Worm (Caenorhabditis elegans) whole organism, young adult: Measurements from ENCODE around the gene hda-11.

ENCODE experiments used
- C06A6.2 ChIP-seq: fragments of 200-800 bp; sonication (Bioruptor generic); conservative IDR thresholded peaks from 2 replicates; pipeline ENCODE4 v1.3.6; 2022; ENCODE audit warnings: missing genetic modification characterization, missing compliant biosample characterization
- D2030.7 ChIP-seq: fragments of 200-800 bp; sonication (Bioruptor generic); IDR thresholded peaks from 2 replicates; pipeline ENCODE4 v1.3.6; 2022; ENCODE audit warnings: missing genetic modification reagents, missing genetic modification characterization, missing compliant biosample characterization
- F10E7.11 ChIP-seq: sonication (generic microtip); optimal IDR thresholded peaks from 2 replicates; lab custom pipeline; 2017; ENCODE audit warnings: mild to moderate bottlenecking, missing genetic modification characterization, moderate library complexity, missing compliant biosample characterization
- F23B12.7 ChIP-seq: sonication (generic microtip); optimal IDR thresholded peaks from 2 replicates; lab custom pipeline; 2017; ENCODE audit warnings: missing genetic modification characterization, mild to moderate bottlenecking, missing compliant biosample characterization, antibody characterized with exemption, moderate library complexity; ENCODE audit not compliant: insufficient read depth
- F49E8.2 ChIP-seq: sonication (generic microtip); optimal IDR thresholded peaks from 3 replicates; lab custom pipeline; 2017; ENCODE audit warnings: missing genetic modification characterization, mild to moderate bottlenecking, missing compliant biosample characterization, antibody characterized with exemption, moderate library complexity; ENCODE audit not compliant: insufficient read depth
- F55B11.4 ChIP-seq: sonication (generic microtip); optimal IDR thresholded peaks from 2 replicates; lab custom pipeline; 2016; ENCODE audit warnings: missing compliant biosample characterization, missing genetic modification characterization, borderline replicate concordance; ENCODE audit not compliant: insufficient read depth
- F57C9.4 ChIP-seq: sonication (generic microtip); optimal IDR thresholded peaks from 2 replicates; lab custom pipeline; 2017; ENCODE audit warnings: mild to moderate bottlenecking, missing genetic modification characterization, missing compliant biosample characterization
- T07F8.4 ChIP-seq: sonication (generic microtip); optimal IDR thresholded peaks from 2 replicates; lab custom pipeline; 2016; ENCODE audit warnings: mild to moderate bottlenecking, missing genetic modification characterization, moderate library complexity, missing compliant biosample characterization
- T26A5.8 ChIP-seq: sonication (generic microtip); optimal IDR thresholded peaks from 2 replicates; lab custom pipeline; 2016; ENCODE audit warnings: missing genetic modification characterization, missing compliant biosample characterization
- Y53G8AR.9 ChIP-seq: fragments of 200-800 bp; sonication (Bioruptor generic); conservative IDR thresholded peaks from 2 replicates; pipeline ENCODE4 v1.3.6; 2022; ENCODE audit warnings: missing genetic modification reagents, missing genetic modification characterization, missing compliant biosample characterization
- ZK185.1 ChIP-seq: sonication (generic microtip); optimal IDR thresholded peaks from 2 replicates; lab custom pipeline; 2016; ENCODE audit warnings: mild to moderate bottlenecking, missing genetic modification characterization, missing compliant biosample characterization; ENCODE audit not compliant: poor library complexity, severe bottlenecking
- ama-1 ChIP-seq, 3 experiments: fragments of 150-350 bp in 1 of 3; sonication (generic microtip) in 2 of 3; optimal IDR thresholded peaks; 2 replicates each; lab custom pipeline; 2014 to 2018; ENCODE audit warnings: missing biosample characterization in 2 of 3, missing genetic modification characterization in 2 of 3, missing genetic modification reagents in 2 of 3
- athp-1 ChIP-seq: sonication (generic microtip); optimal IDR thresholded peaks from 2 replicates; lab custom pipeline; 2017; ENCODE audit warnings: mild to moderate bottlenecking, missing genetic modification characterization, missing compliant biosample characterization
- attf-5 ChIP-seq: fragments of 200-800 bp; sonication (Bioruptor generic); optimal IDR thresholded peaks from 2 replicates; lab custom pipeline; 2018; ENCODE audit warnings: mild to moderate bottlenecking, missing genetic modification characterization, missing compliant biosample characterization
- bed-1 ChIP-seq: fragments of 200-800 bp; sonication (Bioruptor generic); IDR thresholded peaks from 2 replicates; pipeline ENCODE4 v1.3.6; 2022; ENCODE audit warnings: missing genetic modification reagents, missing genetic modification characterization, missing compliant biosample characterization
- cebp-1 ChIP-seq, 2 experiments: fragments of 200-800 bp in 1 of 2; sonication (Bioruptor generic) in 1 of 2; sonication (generic microtip) in 1 of 2; IDR thresholded peaks in 1 of 2; optimal IDR thresholded peaks in 1 of 2; 2 replicates each; pipeline versions ENCODE4 v1.3.6 to Lab custom; 2017 to 2022; ENCODE audit warnings: missing compliant biosample characterization in 2 of 2, missing genetic modification characterization in 2 of 2, mild to moderate bottlenecking in 1 of 2, missing genetic modification reagents in 1 of 2, moderate library complexity in 1 of 2
- ceh-27 ChIP-seq: fragments of 200-800 bp; sonication (Bioruptor generic); optimal IDR thresholded peaks from 2 replicates; lab custom pipeline; 2018; ENCODE audit warnings: mild to moderate bottlenecking, missing genetic modification characterization, moderate library complexity, missing compliant biosample characterization
- ceh-79 ChIP-seq: sonication (generic microtip); optimal IDR thresholded peaks from 2 replicates; lab custom pipeline; 2017; ENCODE audit warnings: mild to moderate bottlenecking, missing genetic modification characterization, missing compliant biosample characterization
- dpff-1 ChIP-seq: sonication (generic microtip); optimal IDR thresholded peaks from 2 replicates; lab custom pipeline; 2017; ENCODE audit warnings: mild to moderate bottlenecking, missing genetic modification characterization, missing compliant biosample characterization
- hrde-1 ChIP-seq: sonication (generic microtip); optimal IDR thresholded peaks from 2 replicates; lab custom pipeline; 2016; ENCODE audit warnings: missing genetic modification characterization, mild to moderate bottlenecking, missing compliant biosample characterization, moderate library complexity, missing genotype, missing genetic modification reagents, borderline replicate concordance
- let-526 ChIP-seq: fragments of 200-800 bp; sonication (Bioruptor generic); IDR thresholded peaks from 2 replicates; pipeline ENCODE4 v1.3.6; 2022; ENCODE audit warnings: missing genetic modification reagents, missing genetic modification characterization, missing compliant biosample characterization
- lin-35 ChIP-seq, 3 experiments: fragments of 150-350 bp in 2 of 3; sonication (generic microtip) in 1 of 3; optimal IDR thresholded peaks; 2 replicates each; lab custom pipeline; 2014 to 2018; ENCODE audit warnings: missing biosample characterization in 3 of 3, missing genetic modification characterization in 3 of 3, missing genetic modification reagents in 3 of 3
- madf-3 ChIP-seq: fragments of 200-800 bp; sonication (Bioruptor generic); IDR thresholded peaks from 2 replicates; pipeline ENCODE4 v1.3.6; 2022; ENCODE audit warnings: missing genetic modification reagents, missing genetic modification characterization, missing compliant biosample characterization
- madf-8 ChIP-seq: fragments of 200-800 bp; sonication (Bioruptor generic); conservative IDR thresholded peaks from 2 replicates; pipeline ENCODE4 v1.3.6; 2022; ENCODE audit warnings: missing genetic modification reagents, missing genetic modification characterization, missing compliant biosample characterization
- mes-4 ChIP-seq: sonication (generic microtip); optimal IDR thresholded peaks from 2 replicates; lab custom pipeline; 2016; ENCODE audit warnings: missing genotype, missing genetic modification characterization, missing compliant biosample characterization
- nfya-2 ChIP-seq: fragments of 200-800 bp; sonication (Bioruptor generic); IDR thresholded peaks from 2 replicates; pipeline ENCODE4 v1.3.6; 2022; ENCODE audit warnings: missing genetic modification reagents, missing genetic modification characterization, missing compliant biosample characterization
- nfyb-1 ChIP-seq: fragments of 200-800 bp; sonication (Bioruptor generic); IDR thresholded peaks from 2 replicates; pipeline ENCODE4 v1.3.6; 2022; ENCODE audit warnings: missing genetic modification reagents, missing genetic modification characterization, missing compliant biosample characterization
- nhr-179 ChIP-seq: sonication (generic microtip); optimal IDR thresholded peaks from 2 replicates; lab custom pipeline; 2016; ENCODE audit warnings: mild to moderate bottlenecking, missing genetic modification characterization, missing compliant biosample characterization
- rpc-1 ChIP-seq, 2 experiments: fragments of 150-350 bp in 1 of 2; sonication (generic microtip) in 1 of 2; optimal IDR thresholded peaks; 2 replicates each; lab custom pipeline; 2014 to 2018; ENCODE audit warnings: missing biosample characterization in 1 of 2, missing genetic modification characterization in 1 of 2, missing genetic modification reagents in 1 of 2, missing genotype in 1 of 2
- sea-2 ChIP-seq: fragments of 200-800 bp; sonication (Bioruptor generic); IDR thresholded peaks from 2 replicates; pipeline ENCODE4 v1.3.6; 2022; ENCODE audit warnings: missing genetic modification characterization, missing compliant biosample characterization
- snpc-3.4 ChIP-seq: sonication (generic microtip); optimal IDR thresholded peaks from 2 replicates; lab custom pipeline; 2017; ENCODE audit warnings: missing genetic modification characterization, mild to moderate bottlenecking, missing compliant biosample characterization, antibody characterized with exemption, moderate library complexity, missing genotype, missing genetic modification reagents
- snpc-4 ChIP-seq, 5 experiments: fragments of 150-350 bp in 1 of 5; sonication (generic microtip) in 4 of 5; optimal IDR thresholded peaks; 2 replicates each; lab custom pipeline; 2014 to 2018; ENCODE audit warnings: missing genetic modification characterization in 5 of 5, missing biosample characterization in 3 of 5, antibody characterized with exemption in 2 of 5, mild to moderate bottlenecking in 2 of 5, missing compliant biosample characterization in 2 of 5, missing genotype in 2 of 5, moderate library complexity in 2 of 5, missing genetic modification reagents in 1 of 5
- tbx-9 ChIP-seq: sonication (generic microtip); optimal IDR thresholded peaks from 2 replicates; lab custom pipeline; 2016; ENCODE audit warnings: borderline replicate concordance, missing genetic modification characterization, inconsistent platforms, missing compliant biosample characterization
- unc-62 ChIP-seq: fragments of 150-350 bp; optimal IDR thresholded peaks from 2 replicates; lab custom pipeline; 2014; ENCODE audit warnings: missing biosample characterization, missing genetic modification reagents, missing genetic modification characterization
- xnd-1 ChIP-seq: sonication (generic microtip); optimal IDR thresholded peaks from 2 replicates; lab custom pipeline; 2016; ENCODE audit warnings: missing genotype, missing genetic modification reagents, missing genetic modification characterization, missing compliant biosample characterization
- ztf-22 ChIP-seq: fragments of 200-800 bp; sonication (Bioruptor generic); optimal IDR thresholded peaks from 2 replicates; lab custom pipeline; 2018; ENCODE audit warnings: mild to moderate bottlenecking, missing genetic modification characterization, moderate library complexity, missing compliant biosample characterization
- ztf-28 ChIP-seq: fragments of 200-800 bp; sonication (Bioruptor generic); IDR thresholded peaks from 2 replicates; pipeline ENCODE4 v1.3.6; 2022; ENCODE audit warnings: missing genetic modification reagents, missing genetic modification characterization, missing compliant biosample characterization
- ztf-3 ChIP-seq: fragments of 200-800 bp; sonication (Bioruptor generic); optimal IDR thresholded peaks from 2 replicates; lab custom pipeline; 2018; ENCODE audit warnings: mild to moderate bottlenecking, missing genetic modification characterization, missing compliant biosample characterization

hda-11 gene

DNA sequence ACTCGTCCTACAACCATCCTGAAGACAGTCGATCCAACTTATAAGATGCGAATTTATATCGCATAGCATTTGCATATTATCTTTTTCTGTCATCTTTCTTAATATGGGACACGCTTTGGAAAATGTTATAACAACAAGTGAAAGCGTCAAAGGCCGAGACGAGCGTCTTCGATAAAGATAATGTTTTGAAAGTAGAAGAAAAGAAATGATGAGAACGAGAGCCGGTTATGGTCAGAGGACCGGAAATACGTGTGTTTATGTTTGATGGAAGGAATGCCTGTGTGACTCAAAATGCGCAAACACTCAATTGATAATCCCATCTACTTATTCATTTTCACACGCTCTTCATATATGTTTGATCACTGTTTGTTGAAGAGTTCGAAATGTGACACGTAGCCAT lies 23.0 kb upstream of the hda-11 start, which contains the start of gene C35A5.11:
Gene C35A5.11 (minus strand): TSS at position 101 of the 400 bp plus-strand sequence.
- TF ChIP-seq C06A6.2: no peak
- TF ChIP-seq bed-1 (GFP tag; lab: Robert Waterston, UW): no peak
- TF ChIP-seq let-526: no peak
- no peak for TF ChIP-seq snpc-4 (GFP tag; optimal IDR thresholded peaks at IDR 0.05; lab: Kevin White, UChicago)
- no peak for TF ChIP-seq snpc-4 (tag; optimal IDR thresholded peaks at IDR 0.05; lab: Kevin White, UChicago)
- no peak for TF ChIP-seq madf-3
- no peak for TF ChIP-seq nhr-179
- no peak for TF ChIP-seq nfyb-1
- TF ChIP-seq ztf-22 (GFP tag; lab: Kevin White, UChicago): no peak
- no peak for TF ChIP-seq xnd-1 (tag; lab: Kevin White, UChicago)
- no peak for TF ChIP-seq athp-1 (tag; lab: Kevin White, UChicago)
- TF ChIP-seq unc-62 (GFP tag; lab: Kevin White, UChicago): no peak
- no peak for TF ChIP-seq F10E7.11

DNA sequence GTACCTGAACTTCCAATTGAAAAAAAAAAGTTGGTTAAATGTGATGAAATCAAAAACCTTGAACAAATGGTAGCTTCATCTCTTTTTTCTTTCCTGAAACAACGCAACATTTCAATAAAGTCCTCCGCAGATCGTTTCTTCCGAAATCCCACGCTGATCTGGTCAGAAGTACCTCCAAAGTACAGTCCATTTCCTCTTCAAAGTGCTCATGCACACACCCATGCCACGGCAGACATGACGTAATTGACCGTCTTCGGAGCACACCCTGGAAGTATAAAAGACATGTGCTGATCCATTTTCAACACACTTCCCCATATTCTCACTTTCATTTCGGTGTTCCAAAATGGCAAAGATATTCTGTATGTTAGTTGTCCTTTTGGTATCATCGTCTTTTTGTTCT lies 22.1 kb upstream of the hda-11 start, which contains the start of gene C35A5.10:
Gene C35A5.10 (plus strand): TSS at position 301 of the 400 bp plus-strand sequence.
- TF ChIP-seq ztf-3 (GFP tag; lab: Kevin White, UChicago) (no peak), ztf-28 (GFP tag; lab: Robert Waterston, UW) (no peak), mes-4 (tag; lab: Kevin White, UChicago) (no peak), snpc-3.4 (tag; lab: Kevin White, UChicago) (no peak), cebp-1 (GFP tag; IDR thresholded peaks at IDR 0.05; lab: Robert Waterston, UW) (no peak), cebp-1 (tag; optimal IDR thresholded peaks at IDR 0.05; lab: Kevin White, UChicago) (no peak), F57C9.4 (tag; lab: Kevin White, UChicago) (no peak), tbx-9 (tag; lab: Kevin White, UChicago) (no peak), sea-2 (GFP tag; lab: Robert Waterston, UW) (no peak)

- no peak for TF ChIP-seq ZK185.1 (tag; lab: Kevin White, UChicago)
- no peak for TF ChIP-seq tbx-9 (tag; lab: Kevin White, UChicago)
- no peak for TF ChIP-seq xnd-1 (tag; lab: Kevin White, UChicago)
- TF ChIP-seq D2030.7 (GFP tag; lab: Robert Waterston, UW): no peak
- TF ChIP-seq hrde-1 (tag; lab: Kevin White, UChicago): no peak
- TF ChIP-seq F55B11.4 (tag; lab: Kevin White, UChicago): no peak
- TF ChIP-seq T07F8.4 (tag; lab: Kevin White, UChicago): no peak
- no peak for TF ChIP-seq madf-8 (GFP tag; lab: Robert Waterston, UW)
- TF ChIP-seq ceh-27 (GFP tag; lab: Kevin White, UChicago): no peak
- no peak for TF ChIP-seq F23B12.7
- no peak for TF ChIP-seq dpff-1
- no peak for TF ChIP-seq lin-35 (GFP tag; optimal IDR thresholded peaks at IDR 0.05; lab: Kevin White, UChicago)
- no peak for TF ChIP-seq attf-5 (GFP tag; lab: Kevin White, UChicago)
- no peak for TF ChIP-seq nfya-2 (GFP tag; lab: Robert Waterston, UW)
- no peak for TF ChIP-seq T26A5.8 (tag; lab: Kevin White, UChicago)
- TF ChIP-seq ama-1 (optimal IDR thresholded peaks at IDR 0.05; lab: Kevin White, UChicago): no peak
- no peak for TF ChIP-seq ama-1 (GFP tag; optimal IDR thresholded peaks at IDR 0.05; lab: Kevin White, UChicago)
- TF ChIP-seq rpc-1 (optimal IDR thresholded peaks at IDR 0.05; lab: Kevin White, UChicago): no peak
- TF ChIP-seq rpc-1 (tag; optimal IDR thresholded peaks at IDR 0.05; lab: Kevin White, UChicago): no peak
- no peak for TF ChIP-seq F49E8.2 (tag; lab: Kevin White, UChicago)
- no peak for TF ChIP-seq Y53G8AR.9
- no peak for TF ChIP-seq ceh-79 (tag; lab: Kevin White, UChicago)
These were observed 20.4 kb upstream of the hda-11 start, which contains the start of gene C35A5.5 for ce11 chrV:10505553-10505952. TSS of gene C35A5.5 (plus strand) at chrV:10505853.
